Worm (Caenorhabditis elegans) whole organism, L4 larva: ENCODE data around the gene Y75B7B.2.

Experiments used
- R02D3.7 ChIP-seq: fragments of 150-350 bp; sonication (generic microtip); optimal IDR thresholded peaks from 3 replicates; lab custom pipeline; 2014; ENCODE audit warnings: missing biosample characterization, missing genetic modification characterization
- T26A8.4 ChIP-seq: fragments of 200-800 bp; sonication (Bioruptor generic); IDR thresholded peaks from 2 replicates; pipeline ENCODE4 v1.3.6; 2022; ENCODE audit warnings: missing genetic modification characterization, missing compliant biosample characterization
- Y5F2A.4 ChIP-seq: fragments of 200-800 bp; sonication (Bioruptor generic); optimal IDR thresholded peaks from 2 replicates; lab custom pipeline; 2018; ENCODE audit warnings: mild to moderate bottlenecking, missing genetic modification characterization, missing compliant biosample characterization
- ZK337.2 ChIP-seq: fragments of 200-800 bp; sonication (Bioruptor generic); IDR thresholded peaks from 2 replicates; pipeline ENCODE4 v1.3.6; 2022; ENCODE audit warnings: missing genetic modification reagents, missing genetic modification characterization, missing compliant biosample characterization
- ZK546.5 ChIP-seq, 2 experiments: sonication (generic microtip); optimal IDR thresholded peaks; 2 replicates each; lab custom pipeline; 2017; ENCODE audit warnings: missing biosample characterization in 2 of 2, missing genetic modification characterization in 2 of 2
- aha-1 ChIP-seq: fragments of 150-350 bp; peaks from one replicate; lab custom pipeline; 2014; ENCODE audit warnings: missing biosample characterization, missing genetic modification characterization
- aly-2 ChIP-seq: sonication (generic microtip); optimal IDR thresholded peaks from 2 replicates; lab custom pipeline; 2018; ENCODE audit warnings: missing biosample characterization, missing genetic modification characterization
- ceh-28 ChIP-seq: fragments of 150-350 bp; optimal IDR thresholded peaks from 2 replicates; lab custom pipeline; 2014; ENCODE audit warnings: missing biosample characterization, missing genetic modification reagents, missing genetic modification characterization
- ceh-44 ChIP-seq: fragments of 200-800 bp; sonication (Bioruptor generic); IDR thresholded peaks from 2 replicates; pipeline ENCODE4 v1.3.6; 2022; ENCODE audit warnings: missing genetic modification reagents, missing genetic modification characterization, missing compliant biosample characterization
- ces-1 ChIP-seq: fragments of 150-350 bp; sonication (generic microtip); optimal IDR thresholded peaks from 4 replicates; lab custom pipeline; 2014; ENCODE audit warnings: missing biosample characterization, missing genetic modification reagents, missing genetic modification characterization
- daf-16 ChIP-seq, 3 experiments: sonication (generic microtip); optimal IDR thresholded peaks; 2 replicates each; lab custom pipeline; 2016 to 2017; ENCODE audit warnings: missing genetic modification characterization in 3 of 3, missing genetic modification reagents in 3 of 3, mild to moderate bottlenecking in 2 of 3, missing compliant biosample characterization in 2 of 3, missing biosample characterization in 1 of 3, moderate library complexity in 1 of 3
- daf-19 ChIP-seq: fragments of 200-800 bp; sonication (Bioruptor generic); conservative IDR thresholded peaks from 2 replicates; pipeline ENCODE4 v1.3.6; 2022; ENCODE audit warnings: missing genetic modification characterization, missing compliant biosample characterization
- dmd-9 ChIP-seq: fragments of 200-800 bp; sonication (Bioruptor generic); IDR thresholded peaks from 2 replicates; pipeline ENCODE4 v1.3.6; 2022; ENCODE audit warnings: missing genetic modification reagents, missing genetic modification characterization, missing compliant biosample characterization
- dpl-1 ChIP-seq: fragments of 150-350 bp; optimal IDR thresholded peaks from 2 replicates; lab custom pipeline; 2014; ENCODE audit warnings: missing biosample characterization, missing genetic modification reagents, missing genetic modification characterization
- duxl-1 ChIP-seq: sonication (generic microtip); optimal IDR thresholded peaks from 2 replicates; lab custom pipeline; 2016; ENCODE audit warnings: mild to moderate bottlenecking, missing genetic modification characterization, moderate library complexity, missing compliant biosample characterization; ENCODE audit not compliant: poor library complexity
- egl-43 ChIP-seq: fragments of 200-800 bp; sonication (Bioruptor generic); IDR thresholded peaks from 2 replicates; pipeline ENCODE4 v1.3.6; 2022; ENCODE audit warnings: missing genetic modification reagents, missing genetic modification characterization, missing compliant biosample characterization
- hlh-30 ChIP-seq: sonication (generic microtip); optimal IDR thresholded peaks from 2 replicates; lab custom pipeline; 2017; ENCODE audit warnings: antibody characterized with exemption, mild to moderate bottlenecking, missing genetic modification characterization, missing compliant biosample characterization; ENCODE audit not compliant: insufficient read depth
- hmg-1.1 ChIP-seq: fragments of 200-800 bp; sonication (Bioruptor generic); IDR thresholded peaks from 2 replicates; pipeline ENCODE4 v1.3.6; 2022; ENCODE audit warnings: missing genetic modification reagents, missing genetic modification characterization, missing compliant biosample characterization
- madf-9 ChIP-seq: fragments of 200-800 bp; sonication (Bioruptor generic); conservative IDR thresholded peaks from 2 replicates; pipeline ENCODE4 v1.3.6; 2022; ENCODE audit warnings: missing genetic modification reagents, missing genetic modification characterization, missing compliant biosample characterization
- mdt-29 ChIP-seq: fragments of 200-800 bp; sonication (Bioruptor generic); IDR thresholded peaks from 2 replicates; pipeline ENCODE4 v1.3.6; 2022; ENCODE audit warnings: missing genetic modification reagents, missing genetic modification characterization, missing compliant biosample characterization
- nhr-10 ChIP-seq: fragments of 150-350 bp; optimal IDR thresholded peaks from 2 replicates; lab custom pipeline; 2014; ENCODE audit warnings: missing biosample characterization, missing genetic modification characterization
- nhr-102 ChIP-seq: sonication (generic microtip); optimal IDR thresholded peaks from 2 replicates; lab custom pipeline; 2016; ENCODE audit warnings: mild to moderate bottlenecking, missing genetic modification characterization, moderate library complexity, missing compliant biosample characterization
- nhr-11 ChIP-seq: fragments of 150-350 bp; optimal IDR thresholded peaks from 2 replicates; lab custom pipeline; 2014; ENCODE audit warnings: missing biosample characterization, missing genetic modification characterization
- nhr-28 ChIP-seq: fragments of 150-350 bp; optimal IDR thresholded peaks from 2 replicates; lab custom pipeline; 2014; ENCODE audit warnings: missing biosample characterization, missing genetic modification characterization
- nhr-76 ChIP-seq: fragments of 150-350 bp; optimal IDR thresholded peaks from 2 replicates; lab custom pipeline; 2014; ENCODE audit warnings: missing biosample characterization, missing genetic modification characterization
- pha-4 ChIP-seq, 2 experiments: fragments of 150-350 bp in 1 of 2; fragments of 200-800 bp in 1 of 2; sonication (Bioruptor generic) in 1 of 2; IDR thresholded peaks in 1 of 2; optimal IDR thresholded peaks in 1 of 2; 2 replicates each; pipeline versions ENCODE4 v1.3.6 to Lab custom; 2014 to 2022; ENCODE audit warnings: missing genetic modification characterization in 2 of 2, missing genetic modification reagents in 2 of 2, missing biosample characterization in 1 of 2, missing compliant biosample characterization in 1 of 2
- saeg-2 ChIP-seq: fragments of 200-800 bp; sonication (Bioruptor generic); IDR thresholded peaks from 2 replicates; pipeline ENCODE4 v1.3.6; 2022; ENCODE audit warnings: missing genetic modification reagents, missing genetic modification characterization, missing compliant biosample characterization
- set-16 ChIP-seq: fragments of 200-800 bp; sonication (Bioruptor generic); IDR thresholded peaks from 2 replicates; pipeline ENCODE4 v1.3.6; 2022; ENCODE audit warnings: missing genetic modification reagents, missing genetic modification characterization, missing compliant biosample characterization
- skn-1 ChIP-seq: fragments of 150-350 bp; optimal IDR thresholded peaks from 2 replicates; lab custom pipeline; 2014; ENCODE audit warnings: missing biosample characterization, missing genetic modification characterization
- snpc-1.2 ChIP-seq: fragments of 200-800 bp; sonication (Bioruptor generic); IDR thresholded peaks from 2 replicates; pipeline ENCODE4 v1.3.6; 2022; ENCODE audit warnings: missing genetic modification reagents, missing genetic modification characterization, missing compliant biosample characterization
- spr-1 ChIP-seq: sonication (generic microtip); optimal IDR thresholded peaks from 2 replicates; lab custom pipeline; 2016; ENCODE audit warnings: mild to moderate bottlenecking, missing genetic modification characterization, missing compliant biosample characterization
- unc-62 ChIP-seq, 3 experiments: fragments of 150-350 bp in 1 of 3; sonication (generic microtip); optimal IDR thresholded peaks in 2 of 3; peaks in 1 of 3; 1 replicate in 1 of 3; 2 replicates in 2 of 3; lab custom pipeline; 2014 to 2017; ENCODE audit warnings: missing biosample characterization in 3 of 3, missing genetic modification characterization in 3 of 3, missing genetic modification reagents in 3 of 3, missing genotype in 1 of 3
- vab-7 ChIP-seq: fragments of 200-800 bp; sonication (Bioruptor generic); IDR thresholded peaks from 2 replicates; pipeline ENCODE4 v1.3.6; 2022; ENCODE audit warnings: missing genetic modification reagents, missing genetic modification characterization, missing compliant biosample characterization
- ztf-11 ChIP-seq: fragments of 150-350 bp; optimal IDR thresholded peaks from 2 replicates; lab custom pipeline; 2014; ENCODE audit warnings: missing biosample characterization, missing genetic modification characterization

Y75B7B.2 gene

ce11 chrV:1243011-1243410 is 32.8 kb downstream of the Y75B7B.2 start:
- TF ChIP-seq daf-16 (GFP tag; optimal IDR thresholded peaks at IDR 0.05; lab: Kevin White, UChicago) (peak in 1 of 2 experiments; percentile 24), daf-16 (tag; optimal IDR thresholded peaks at IDR 0.05; lab: Kevin White, UChicago) (no peak), R02D3.7 (no peak), nhr-11 (peak; percentile 13), dmd-9 (GFP tag; lab: Robert Waterston, UW) (no peak), aly-2 (no peak), hmg-1.1 (GFP tag; lab: Robert Waterston, UW) (no peak)

ce11 chrV:1242432-1242831 is 33.4 kb downstream of the Y75B7B.2 start:
- TF ChIP-seq saeg-2 (GFP tag; lab: Robert Waterston, UW) (no peak), vab-7 (no peak), madf-9 (GFP tag; lab: Robert Waterston, UW) (no peak), aha-1 (tag; lab: Kevin White, UChicago) (peak; percentile 66), mdt-29 (no peak), duxl-1 (tag; lab: Kevin White, UChicago) (no peak)

ce11 chrV:1236333-1237068 is 39.3 kb downstream of the Y75B7B.2 start:
- TF ChIP-seq ZK546.5 (tag; optimal IDR thresholded peaks at IDR 0.05; lab: Kevin White, UChicago) (no peak), spr-1 (tag; lab: Kevin White, UChicago) (no peak), T26A8.4 (GFP tag; lab: Robert Waterston, UW) (no peak), unc-62 (GFP tag; optimal IDR thresholded peaks at IDR 0.05 in 1 of 2; lab: Kevin White, UChicago) (peak in 1 of 2 experiments; percentile 61), unc-62 (tag; optimal IDR thresholded peaks at IDR 0.05; lab: Kevin White, UChicago) (no peak), ceh-44 (GFP tag; lab: Robert Waterston, UW) (no peak), nhr-102 (tag; lab: Kevin White, UChicago) (no peak), nhr-76 (tag; lab: Kevin White, UChicago) (no peak)

ce11 chrV:1235355-1235754 is 40.5 kb downstream of the Y75B7B.2 start, which contains the start of gene madd-2:
Gene madd-2 (minus strand): TSS chrV:1235455.
- no peak for TF ChIP-seq mdt-29
- TF ChIP-seq vab-7: no peak
- TF ChIP-seq ztf-11 (tag; lab: Kevin White, UChicago): no peak
- no peak for TF ChIP-seq pha-4 (GFP tag; IDR thresholded peaks at IDR 0.05; lab: Robert Waterston, UW)
- TF ChIP-seq pha-4 (tag; optimal IDR thresholded peaks at IDR 0.05; lab: Kevin White, UChicago): no peak
- no peak for TF ChIP-seq ZK337.2 (GFP tag; lab: Robert Waterston, UW)
- no peak for TF ChIP-seq skn-1 (tag; lab: Kevin White, UChicago)
- TF ChIP-seq Y5F2A.4 (GFP tag; lab: Kevin White, UChicago): no peak
- TF ChIP-seq dpl-1 (GFP tag; lab: Kevin White, UChicago): no peak
- TF ChIP-seq ceh-28 (tag; lab: Kevin White, UChicago): no peak
- no peak for TF ChIP-seq snpc-1.2
- no peak for TF ChIP-seq set-16 (GFP tag; lab: Robert Waterston, UW)
- TF ChIP-seq ces-1 (GFP tag; lab: Kevin White, UChicago): no peak
- TF ChIP-seq nhr-10 (tag; lab: Kevin White, UChicago): no peak
- TF ChIP-seq aha-1 (tag; lab: Kevin White, UChicago): no peak
- no peak for TF ChIP-seq nhr-28
- no peak for TF ChIP-seq egl-43 (GFP tag; lab: Robert Waterston, UW)
- no peak for TF ChIP-seq nhr-102 (tag; lab: Kevin White, UChicago)
- no peak for TF ChIP-seq daf-19 (GFP tag; lab: Robert Waterston, UW)
- TF ChIP-seq hlh-30: no peak
- TF ChIP-seq daf-16 (GFP tag; optimal IDR thresholded peaks at IDR 0.05; lab: Kevin White, UChicago): no peak
- no peak for TF ChIP-seq daf-16 (tag; optimal IDR thresholded peaks at IDR 0.05; lab: Kevin White, UChicago)
